Fruit fly (Drosophila melanogaster) whole organism, prepupa: ENCODE results near the gene salr.
A peak's percentile ranks its signal among the peaks of the same experiment; 100 is the strongest.

Experiments
- Blimp-1 ChIP-seq: fragments of 200-800 bp; sonication (Bioruptor generic); optimal IDR thresholded peaks from 3 replicates; lab custom pipeline; 2017; ENCODE audit warnings: missing biosample characterization, missing genetic modification characterization, mild to moderate bottlenecking, moderate library complexity, missing genetic modification reagents
- CG10631 ChIP-seq: fragments of 200-800 bp; sonication (Bioruptor generic); optimal IDR thresholded peaks from 2 replicates; lab custom pipeline; 2016; ENCODE audit warnings: missing biosample characterization, missing genetic modification characterization
- CG10669 ChIP-seq: fragments of 200-800 bp; sonication (Bioruptor generic); optimal IDR thresholded peaks from 3 replicates; lab custom pipeline; 2018; ENCODE audit warnings: missing biosample characterization, mild to moderate bottlenecking, missing genetic modification characterization, moderate library complexity
- CG11902 ChIP-seq: fragments of 200-800 bp; sonication (Bioruptor generic); optimal IDR thresholded peaks from 3 replicates; lab custom pipeline; 2016; ENCODE audit warnings: missing biosample characterization, missing genetic modification characterization
- CG15336 ChIP-seq: fragments of 200-800 bp; sonication (Bioruptor generic); IDR thresholded peaks from 2 replicates; pipeline ENCODE4 v1.3.6; 2022; ENCODE audit warnings: missing biosample characterization, missing genetic modification characterization
- CG1621 ChIP-seq: fragments of 200-800 bp; sonication (Bioruptor generic); optimal IDR thresholded peaks from 3 replicates; lab custom pipeline; 2018; ENCODE audit warnings: missing biosample characterization, mild to moderate bottlenecking, missing genetic modification characterization
- CG16779 ChIP-seq: fragments of 200-800 bp; sonication (Bioruptor generic); optimal IDR thresholded peaks from 3 replicates; lab custom pipeline; 2017; ENCODE audit warnings: missing biosample characterization, mild to moderate bottlenecking, missing genetic modification characterization
- CG31627 ChIP-seq: fragments of 200-800 bp; sonication (Bioruptor generic); optimal IDR thresholded peaks from 3 replicates; lab custom pipeline; 2016; ENCODE audit warnings: missing biosample characterization, missing genetic modification characterization
- CG32006 ChIP-seq: fragments of 200-800 bp; sonication (Bioruptor generic); optimal IDR thresholded peaks from 3 replicates; lab custom pipeline; 2017; ENCODE audit warnings: missing biosample characterization, mild to moderate bottlenecking, missing genetic modification characterization
- CG34406 ChIP-seq: fragments of 200-800 bp; sonication (Bioruptor generic); optimal IDR thresholded peaks from 3 replicates; lab custom pipeline; 2016; ENCODE audit warnings: missing biosample characterization, missing genetic modification characterization
- CG3919 ChIP-seq: fragments of 200-800 bp; sonication (Bioruptor generic); optimal IDR thresholded peaks from 3 replicates; lab custom pipeline; 2016; ENCODE audit warnings: missing biosample characterization, missing genetic modification characterization
- CG6276 ChIP-seq: fragments of 200-800 bp; sonication (Bioruptor generic); optimal IDR thresholded peaks from 2 replicates; lab custom pipeline; 2017; ENCODE audit warnings: missing biosample characterization, mild to moderate bottlenecking, missing genetic modification characterization
- CG6792 ChIP-seq: fragments of 200-800 bp; sonication (Bioruptor generic); optimal IDR thresholded peaks from 3 replicates; lab custom pipeline; 2016; ENCODE audit warnings: missing biosample characterization, missing genetic modification characterization
- CG6854 ChIP-seq: fragments of 200-800 bp; sonication (Bioruptor generic); optimal IDR thresholded peaks from 2 replicates; lab custom pipeline; 2017; ENCODE audit warnings: missing biosample characterization, mild to moderate bottlenecking, missing genetic modification characterization
- CG8119 ChIP-seq: fragments of 200-800 bp; sonication (Bioruptor generic); IDR thresholded peaks from 3 replicates; pipeline ENCODE4 v1.3.6; 2022; ENCODE audit warnings: missing biosample characterization, missing genetic modification characterization
- CG8319 ChIP-seq: fragments of 200-800 bp; sonication (Bioruptor generic); optimal IDR thresholded peaks from 3 replicates; lab custom pipeline; 2016; ENCODE audit warnings: missing biosample characterization, missing genetic modification characterization
- CG8632 ChIP-seq: fragments of 200-800 bp; sonication (Bioruptor generic); optimal IDR thresholded peaks from 3 replicates; lab custom pipeline; 2016; ENCODE audit warnings: missing biosample characterization, missing genetic modification characterization
- CG9139 ChIP-seq: fragments of 200-800 bp; sonication (Bioruptor generic); optimal IDR thresholded peaks from 3 replicates; lab custom pipeline; 2017; ENCODE audit warnings: missing biosample characterization, mild to moderate bottlenecking, missing genetic modification characterization
- Eip75B ChIP-seq: fragments of 200-800 bp; sonication (Bioruptor generic); optimal IDR thresholded peaks from 3 replicates; lab custom pipeline; 2016; ENCODE audit warnings: missing biosample characterization, missing genetic modification characterization
- Eip78C ChIP-seq: fragments of 200-800 bp; sonication (Bioruptor generic); peaks from one replicate; lab custom pipeline; 2016; ENCODE audit warnings: missing biosample characterization, missing genetic modification characterization
- Ets21C ChIP-seq: fragments of 200-800 bp; sonication (Bioruptor generic); optimal IDR thresholded peaks from 3 replicates; lab custom pipeline; 2016; ENCODE audit warnings: missing biosample characterization, missing genetic modification characterization
- Ets96B ChIP-seq: fragments of 200-800 bp; optimal IDR thresholded peaks from 2 replicates; lab custom pipeline; 2019; ENCODE audit warnings: missing biosample characterization, mild to moderate bottlenecking, missing genetic modification characterization, moderate library complexity
- Gug ChIP-seq: fragments of 200-800 bp; sonication (Bioruptor generic); IDR thresholded peaks from 2 replicates; pipeline ENCODE4 v1.3.6; 2022; ENCODE audit warnings: missing biosample characterization, missing genetic modification characterization
- Hr38 ChIP-seq: sonication (Bioruptor generic); optimal IDR thresholded peaks from 2 replicates; lab custom pipeline; 2016; ENCODE audit warnings: missing biosample characterization, missing genetic modification characterization
- Hr39 ChIP-seq: fragments of 200-800 bp; sonication (Bioruptor generic); optimal IDR thresholded peaks from 2 replicates; lab custom pipeline; 2016; ENCODE audit warnings: missing biosample characterization, missing genetic modification characterization
- Hr4 ChIP-seq: fragments of 200-800 bp; sonication (Bioruptor generic); optimal IDR thresholded peaks from 3 replicates; lab custom pipeline; 2016; ENCODE audit warnings: missing biosample characterization, missing genetic modification characterization
- Lpt ChIP-seq: fragments of 200-800 bp; sonication (Bioruptor generic); optimal IDR thresholded peaks from 3 replicates; lab custom pipeline; 2016; ENCODE audit warnings: missing biosample characterization, missing genetic modification characterization
- Met ChIP-seq: fragments of 200-800 bp; sonication (Bioruptor generic); optimal IDR thresholded peaks from 3 replicates; lab custom pipeline; 2016; ENCODE audit warnings: missing biosample characterization, missing genetic modification characterization
- OdsH ChIP-seq: fragments of 200-800 bp; sonication (Bioruptor generic); optimal IDR thresholded peaks from 3 replicates; lab custom pipeline; 2016; ENCODE audit warnings: missing biosample characterization, missing genetic modification characterization
- Smox ChIP-seq: fragments of 200-800 bp; sonication (Bioruptor generic); optimal IDR thresholded peaks from 3 replicates; lab custom pipeline; 2016; ENCODE audit warnings: missing biosample characterization, missing genetic modification characterization
- Sox102F ChIP-seq: fragments of 200-800 bp; sonication (Bioruptor generic); optimal IDR thresholded peaks from 2 replicates; lab custom pipeline; 2016; ENCODE audit warnings: missing biosample characterization, mild to moderate bottlenecking, missing genetic modification characterization
- Sox14 ChIP-seq: fragments of 200-800 bp; sonication (Bioruptor generic); optimal IDR thresholded peaks from 3 replicates; lab custom pipeline; 2016; ENCODE audit warnings: missing biosample characterization, missing genetic modification characterization
- Sox15 ChIP-seq: fragments of 200-800 bp; sonication (Bioruptor generic); optimal IDR thresholded peaks from 3 replicates; lab custom pipeline; 2016; ENCODE audit warnings: missing biosample characterization, missing genetic modification characterization
- achi ChIP-seq: fragments of 200-800 bp; sonication (Bioruptor generic); optimal IDR thresholded peaks from 3 replicates; lab custom pipeline; 2016; ENCODE audit warnings: missing biosample characterization, missing genetic modification characterization
- acj6 ChIP-seq: fragments of 200-800 bp; sonication (Bioruptor generic); optimal IDR thresholded peaks from 3 replicates; lab custom pipeline; 2016; ENCODE audit warnings: missing biosample characterization, missing genetic modification characterization
- dac ChIP-seq: fragments of 200-800 bp; sonication (Bioruptor generic); optimal IDR thresholded peaks from 2 replicates; lab custom pipeline; 2017; ENCODE audit warnings: missing biosample characterization, mild to moderate bottlenecking, missing genetic modification characterization
- dsx ChIP-seq: fragments of 200-800 bp; optimal IDR thresholded peaks from 3 replicates; lab custom pipeline; 2019; ENCODE audit warnings: missing biosample characterization, mild to moderate bottlenecking, missing genetic modification characterization, moderate library complexity; ENCODE audit not compliant: poor library complexity, severe bottlenecking
- esn ChIP-seq: fragments of 200-800 bp; sonication (Bioruptor generic); optimal IDR thresholded peaks from 2 replicates; lab custom pipeline; 2016; ENCODE audit warnings: missing biosample characterization, mild to moderate bottlenecking, missing genetic modification characterization, moderate library complexity
- fd59A ChIP-seq: fragments of 200-800 bp; sonication (Bioruptor generic); optimal IDR thresholded peaks from 2 replicates; lab custom pipeline; 2017; ENCODE audit warnings: missing biosample characterization, mild to moderate bottlenecking, missing genetic modification characterization, missing genetic modification reagents
- lz ChIP-seq: fragments of 200-800 bp; sonication (Bioruptor generic); optimal IDR thresholded peaks from 3 replicates; lab custom pipeline; 2016; ENCODE audit warnings: missing biosample characterization, missing genetic modification characterization
- net ChIP-seq: fragments of 200-800 bp; sonication (Bioruptor generic); optimal IDR thresholded peaks from 3 replicates; lab custom pipeline; 2016; ENCODE audit warnings: missing biosample characterization, missing genetic modification characterization
- pdm3 ChIP-seq: fragments of 200-800 bp; sonication (Bioruptor generic); optimal IDR thresholded peaks from 3 replicates; lab custom pipeline; 2016; ENCODE audit warnings: missing biosample characterization, missing genetic modification characterization
- salr ChIP-seq, 2 experiments: fragments of 200-800 bp; sonication (Bioruptor generic); optimal IDR thresholded peaks; 3 replicates each; lab custom pipeline; 2016 to 2018; ENCODE audit warnings: missing biosample characterization in 2 of 2, missing genetic modification characterization in 2 of 2, mild to moderate bottlenecking in 1 of 2
- ss ChIP-seq, 2 experiments: fragments of 200-800 bp; sonication (Bioruptor generic); optimal IDR thresholded peaks; 2 replicates in 1 of 2; 3 replicates in 1 of 2; lab custom pipeline; 2017 to 2018; ENCODE audit warnings: mild to moderate bottlenecking in 2 of 2, missing biosample characterization in 2 of 2, missing genetic modification characterization in 2 of 2, moderate library complexity in 1 of 2
- svp ChIP-seq: fragments of 200-800 bp; sonication (Bioruptor generic); peaks from one replicate; lab custom pipeline; 2016; ENCODE audit warnings: missing biosample characterization, missing genetic modification characterization
- topi ChIP-seq: fragments of 200-800 bp; sonication (Bioruptor generic); optimal IDR thresholded peaks from 3 replicates; lab custom pipeline; 2016; ENCODE audit warnings: missing biosample characterization, missing genetic modification characterization
- vri ChIP-seq: fragments of 200-800 bp; sonication (Bioruptor generic); optimal IDR thresholded peaks from 3 replicates; lab custom pipeline; 2016; ENCODE audit warnings: missing biosample characterization, mild to moderate bottlenecking, missing genetic modification characterization

The salr gene

DNA sequence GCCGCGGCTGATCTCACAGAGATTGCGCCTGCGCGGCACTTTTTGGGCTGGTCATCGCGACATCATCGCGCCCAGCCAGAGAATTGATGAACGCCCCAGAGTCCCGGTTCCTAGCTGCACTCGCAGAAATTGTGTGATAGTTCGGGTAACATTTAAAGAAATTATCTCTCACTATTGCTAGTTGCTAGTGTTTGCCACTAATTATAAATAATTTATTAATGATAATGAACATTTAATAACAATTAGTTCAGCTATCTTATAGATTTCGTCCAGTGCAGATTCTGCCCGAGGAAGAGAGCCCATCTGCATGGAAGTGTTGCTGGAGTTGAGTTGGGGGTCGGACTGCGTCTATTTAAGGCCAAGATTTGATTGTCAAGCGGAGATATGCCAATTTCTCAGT is 29.0 kb downstream of the salr start (continued):
- TF ChIP-seq acj6 (GFP tag; lab: Kevin White, UChicago) (no peak), salr (GFP tag; optimal IDR thresholded peaks at IDR 0.05; lab: Kevin White, UChicago) (peak in 1 of 2 experiments; percentile 59), CG6854 (GFP tag; lab: Kevin White, UChicago) (no peak)

DNA sequence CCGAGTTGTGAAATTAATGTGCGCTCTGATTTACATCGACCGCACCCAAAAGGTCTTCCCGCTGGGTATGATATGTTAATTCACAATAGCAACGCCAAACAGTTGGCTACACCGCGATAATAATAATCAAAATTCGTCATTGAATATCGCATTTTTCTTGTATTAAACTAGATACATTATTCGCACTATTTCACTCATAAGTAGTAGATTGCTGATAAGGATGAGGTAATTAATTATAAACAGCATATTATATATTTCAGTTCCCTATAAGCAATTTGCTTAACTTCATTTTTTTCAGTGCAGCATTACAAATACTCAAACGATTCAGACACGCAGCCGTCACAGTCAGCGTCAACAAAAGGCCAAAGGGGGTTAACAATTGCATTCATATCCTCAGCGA is 35.4 kb downstream of the salr start:
- no peak for TF ChIP-seq Gug (GFP tag; lab: Robert Waterston, UW)
- TF ChIP-seq lz (GFP tag; lab: Kevin White, UChicago), result peak; percentile 54
- TF ChIP-seq dac, result no peak
- TF ChIP-seq Hr4, result peak; percentile 27
- peak; percentile 73 for TF ChIP-seq esn (GFP tag; lab: Kevin White, UChicago)
- peak; percentile 18 to 71 for TF ChIP-seq salr (GFP tag; optimal IDR thresholded peaks at IDR 0.05; lab: Kevin White, UChicago)
- no peak for TF ChIP-seq CG11902 (GFP tag; lab: Kevin White, UChicago)
- TF ChIP-seq Blimp-1 (GFP tag; lab: Kevin White, UChicago), result no peak
- peak; percentile 77 for TF ChIP-seq svp
- peak; percentile 54 for TF ChIP-seq Sox14 (GFP tag; lab: Kevin White, UChicago)
- peak; percentile 54 for TF ChIP-seq CG6792 (GFP tag; lab: Kevin White, UChicago)
- no peak for TF ChIP-seq CG15336 (GFP tag; lab: Robert Waterston, UW)
- TF ChIP-seq CG34406 (GFP tag; lab: Kevin White, UChicago), result peak; percentile 53
- peak; percentile 37 for TF ChIP-seq Sox102F (GFP tag; lab: Kevin White, UChicago)
- TF ChIP-seq Eip75B (GFP tag; lab: Kevin White, UChicago), result no peak
- peak; percentile 38 for TF ChIP-seq CG10631
- no peak for TF ChIP-seq CG16779 (tag; lab: Kevin White, UChicago)
- no peak for TF ChIP-seq CG3919
- TF ChIP-seq dsx (GFP tag; lab: Kevin White, UChicago), result no peak
- TF ChIP-seq CG31627 (GFP tag; lab: Kevin White, UChicago), result peak; percentile 64
- peak; percentile 47 for TF ChIP-seq Ets21C (GFP tag; lab: Kevin White, UChicago)
- no peak for TF ChIP-seq Eip78C
- peak; percentile 20 for TF ChIP-seq fd59A (GFP tag; lab: Kevin White, UChicago)
- TF ChIP-seq CG8319, result no peak
- TF ChIP-seq OdsH (GFP tag; lab: Kevin White, UChicago), result peak; percentile 51
- TF ChIP-seq vri (GFP tag; lab: Kevin White, UChicago), result peak; percentile 5
- TF ChIP-seq CG6854 (GFP tag; lab: Kevin White, UChicago), result no peak
- peak; percentile 7 for TF ChIP-seq achi
- peak; percentile 63 for TF ChIP-seq Hr39 (GFP tag; lab: Kevin White, UChicago)
- TF ChIP-seq Met, result no peak
- no peak for TF ChIP-seq Lpt (GFP tag; lab: Kevin White, UChicago)
- peak; percentile 41 for TF ChIP-seq pdm3
- TF ChIP-seq CG10669 (GFP tag; lab: Kevin White, UChicago), result no peak
- TF ChIP-seq net (GFP tag; lab: Kevin White, UChicago), result peak; percentile 5
- TF ChIP-seq Smox (GFP tag; lab: Kevin White, UChicago), result peak; percentile 49
- TF ChIP-seq CG8119 (GFP tag; lab: Robert Waterston, UW), result no peak
- no peak for TF ChIP-seq Ets96B (tag; lab: Kevin White, UChicago)
- TF ChIP-seq acj6 (GFP tag; lab: Kevin White, UChicago), result peak; percentile 53
- no peak for TF ChIP-seq Hr38 (GFP tag; lab: Kevin White, UChicago)
- TF ChIP-seq CG8632, result peak; percentile 44
- peak; percentile 12 for TF ChIP-seq CG1621 (tag; lab: Kevin White, UChicago)
- peak; percentile 6 for TF ChIP-seq topi (GFP tag; lab: Kevin White, UChicago)
- no peak for TF ChIP-seq ss (GFP tag; optimal IDR thresholded peaks at IDR 0.05; lab: Kevin White, UChicago)
- peak; percentile 18 for TF ChIP-seq CG32006 (GFP tag; lab: Kevin White, UChicago)
- TF ChIP-seq CG9139 (GFP tag; lab: Kevin White, UChicago), result no peak
- no peak for TF ChIP-seq CG6276 (GFP tag; lab: Kevin White, UChicago)
- peak; percentile 22 for TF ChIP-seq Sox15 (GFP tag; lab: Kevin White, UChicago)
- TF ChIP-seq, all 60 proteins: peak for 26
